Fruit fly (Drosophila melanogaster) whole organism, pupa: ENCODE results near the gene slp1.

Experiments used
- CG15710 ChIP-seq: fragments of 200-800 bp; sonication (Bioruptor generic); optimal IDR thresholded peaks from 2 replicates; lab custom pipeline; 2018; ENCODE audit warnings: missing biosample characterization, mild to moderate bottlenecking, missing genetic modification characterization, moderate library complexity
- EcR ChIP-seq: fragments of 200-800 bp; sonication (Bioruptor generic); optimal IDR thresholded peaks from 3 replicates; lab custom pipeline; 2019; ENCODE audit warnings: missing biosample characterization, missing genetic modification characterization, mild to moderate bottlenecking, moderate library complexity, missing genetic modification reagents
- Ets98B ChIP-seq: fragments of 200-800 bp; sonication (Bioruptor generic); IDR thresholded peaks from 2 replicates; pipeline ENCODE4 v1.3.6; 2022; ENCODE audit warnings: missing biosample characterization, missing genetic modification characterization
- gl ChIP-seq: fragments of 200-800 bp; sonication (Bioruptor generic); optimal IDR thresholded peaks from 2 replicates; lab custom pipeline; 2018; ENCODE audit warnings: missing biosample characterization, mild to moderate bottlenecking, missing genetic modification characterization

DNA sequence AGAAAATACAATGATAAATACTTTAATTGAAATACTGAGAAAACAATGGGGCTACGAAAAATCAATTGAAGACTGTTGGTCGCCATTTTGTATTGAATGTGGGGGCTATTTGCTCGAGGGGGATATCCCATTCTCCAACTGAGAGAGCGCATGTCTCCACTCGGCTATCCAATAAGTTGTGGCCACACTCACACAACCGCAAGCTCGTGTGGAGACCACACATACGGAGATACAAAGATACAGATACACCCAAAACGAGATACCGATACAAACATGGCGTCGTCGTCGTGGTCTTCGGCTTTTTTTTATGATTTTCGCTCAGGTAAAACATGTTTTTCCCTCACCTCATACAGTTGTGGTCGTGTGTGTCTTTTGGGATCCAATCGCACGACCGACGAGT is 9.7 kb downstream of the slp1 start:
- TF ChIP-seq EcR (GFP tag; lab: Kevin White, UChicago): no peak
- no peak for TF ChIP-seq CG15710 (tag; lab: Kevin White, UChicago)
- no peak for TF ChIP-seq gl (tag; lab: Kevin White, UChicago)
- peak; percentile 15; the same call in 1 of the 2 replicates for TF ChIP-seq Ets98B (GFP tag; lab: Robert Waterston, UW)
